Fruit fly (Drosophila melanogaster) whole organism, pupa: Measurements from ENCODE around the gene CG4098.

Source experiments
- CG10348 ChIP-seq: fragments of 200-800 bp; sonication (Bioruptor generic); IDR thresholded peaks from 2 replicates; pipeline ENCODE4 v1.3.6; 2022; ENCODE audit warnings: missing biosample characterization, missing genetic modification characterization
- CG12605 ChIP-seq: fragments of 200-800 bp; sonication (Bioruptor generic); IDR thresholded peaks from 2 replicates; pipeline ENCODE4 v1.3.6; 2022; ENCODE audit warnings: missing biosample characterization, missing genetic modification characterization
- CG13204 ChIP-seq: fragments of 200-800 bp; sonication (Bioruptor generic); optimal IDR thresholded peaks from 2 replicates; lab custom pipeline; 2018; ENCODE audit warnings: missing biosample characterization, mild to moderate bottlenecking, missing genetic modification characterization, moderate library complexity
- CG14655 ChIP-seq: fragments of 200-800 bp; sonication (Bioruptor generic); optimal IDR thresholded peaks from 3 replicates; lab custom pipeline; 2017; ENCODE audit warnings: mild to moderate bottlenecking, missing biosample characterization, missing genetic modification reagents, missing genetic modification characterization
- CG15710 ChIP-seq: fragments of 200-800 bp; sonication (Bioruptor generic); optimal IDR thresholded peaks from 2 replicates; lab custom pipeline; 2018; ENCODE audit warnings: missing biosample characterization, mild to moderate bottlenecking, missing genetic modification characterization, moderate library complexity
- CG17806 ChIP-seq: fragments of 200-800 bp; sonication (Bioruptor generic); optimal IDR thresholded peaks from 2 replicates; lab custom pipeline; 2018; ENCODE audit warnings: missing biosample characterization, mild to moderate bottlenecking, missing genetic modification characterization, moderate library complexity
- CG32121 ChIP-seq: fragments of 200-800 bp; sonication (Bioruptor generic); IDR thresholded peaks from 2 replicates; pipeline ENCODE4 v1.3.6; 2022; ENCODE audit warnings: missing biosample characterization, missing genetic modification characterization
- CG34367 ChIP-seq: fragments of 200-800 bp; sonication (Bioruptor generic); optimal IDR thresholded peaks from 2 replicates; lab custom pipeline; 2018; ENCODE audit warnings: missing biosample characterization, mild to moderate bottlenecking, missing genetic modification characterization
- CG4496 ChIP-seq: fragments of 200-800 bp; sonication (Bioruptor generic); IDR thresholded peaks from 3 replicates; pipeline ENCODE4 v1.3.6; 2022; ENCODE audit warnings: missing biosample characterization, missing genetic modification characterization
- CG8159 ChIP-seq: fragments of 200-800 bp; sonication (Bioruptor generic); optimal IDR thresholded peaks from 3 replicates; lab custom pipeline; 2018; ENCODE audit warnings: missing biosample characterization, mild to moderate bottlenecking, missing genetic modification characterization, moderate library complexity
- CG8301 ChIP-seq: fragments of 200-800 bp; sonication (Bioruptor generic); optimal IDR thresholded peaks from 2 replicates; lab custom pipeline; 2018; ENCODE audit warnings: missing biosample characterization, mild to moderate bottlenecking, missing genetic modification characterization
- CG9948 ChIP-seq: fragments of 200-800 bp; sonication (Bioruptor generic); optimal IDR thresholded peaks from 2 replicates; lab custom pipeline; 2018; ENCODE audit warnings: missing biosample characterization, mild to moderate bottlenecking, missing genetic modification characterization, moderate library complexity
- D1 ChIP-seq: fragments of 200-800 bp; sonication (Bioruptor generic); optimal IDR thresholded peaks from 2 replicates; lab custom pipeline; 2018; ENCODE audit warnings: missing biosample characterization, mild to moderate bottlenecking, missing genetic modification characterization, moderate library complexity
- EcR ChIP-seq: fragments of 200-800 bp; sonication (Bioruptor generic); optimal IDR thresholded peaks from 3 replicates; lab custom pipeline; 2019; ENCODE audit warnings: missing biosample characterization, missing genetic modification characterization, mild to moderate bottlenecking, moderate library complexity, missing genetic modification reagents
- Ets98B ChIP-seq: fragments of 200-800 bp; sonication (Bioruptor generic); IDR thresholded peaks from 2 replicates; pipeline ENCODE4 v1.3.6; 2022; ENCODE audit warnings: missing biosample characterization, missing genetic modification characterization
- Pif1A ChIP-seq: fragments of 200-800 bp; sonication (Bioruptor generic); optimal IDR thresholded peaks from 3 replicates; lab custom pipeline; 2016; ENCODE audit warnings: missing biosample characterization, missing genetic modification characterization
- Pif1B ChIP-seq: fragments of 200-800 bp; sonication (Bioruptor generic); optimal IDR thresholded peaks from 3 replicates; lab custom pipeline; 2016; ENCODE audit warnings: missing biosample characterization, missing genetic modification characterization
- Snoo ChIP-seq: fragments of 200-800 bp; sonication (Bioruptor generic); optimal IDR thresholded peaks from 3 replicates; lab custom pipeline; 2017; ENCODE audit warnings: missing biosample characterization, mild to moderate bottlenecking, missing genetic modification characterization, inconsistent platforms
- fd96Ca ChIP-seq: fragments of 200-800 bp; sonication (Bioruptor generic); IDR thresholded peaks from 3 replicates; pipeline ENCODE4 v1.3.6; 2022; ENCODE audit warnings: missing biosample characterization, missing genetic modification characterization
- gl ChIP-seq: fragments of 200-800 bp; sonication (Bioruptor generic); optimal IDR thresholded peaks from 2 replicates; lab custom pipeline; 2018; ENCODE audit warnings: missing biosample characterization, mild to moderate bottlenecking, missing genetic modification characterization
- rn ChIP-seq: fragments of 200-800 bp; sonication (Bioruptor generic); IDR thresholded peaks from 2 replicates; pipeline ENCODE4 v1.3.6; 2022; ENCODE audit warnings: missing biosample characterization, missing genetic modification characterization

The CG4098 gene

dm6 chr3L:16647578-16648113 is 38.5 kb upstream of the CG4098 start, which contains the start of gene Abl:
Gene Abl (minus strand): TSS chr3L:16647882.
- TF ChIP-seq CG8159 (tag; lab: Kevin White, UChicago), result peak; percentile 42
- peak; percentile 72 for TF ChIP-seq CG12605 (GFP tag; lab: Robert Waterston, UW)
- TF ChIP-seq fd96Ca (GFP tag; lab: Robert Waterston, UW), result no peak
- TF ChIP-seq CG34367, result no peak
- TF ChIP-seq Ets98B, result peak; percentile 65
- peak; percentile 38 for TF ChIP-seq gl (tag; lab: Kevin White, UChicago)
- TF ChIP-seq Snoo (tag; lab: Kevin White, UChicago), result peak; percentile 28
- TF ChIP-seq CG32121 (GFP tag; lab: Robert Waterston, UW), result peak; percentile 29; the same call in 1 of the 2 replicates
- peak; percentile 47 for TF ChIP-seq CG13204
- TF ChIP-seq rn (GFP tag; lab: Robert Waterston, UW), result no peak
- TF ChIP-seq EcR, result peak; percentile 33
- no peak for TF ChIP-seq CG10348 (GFP tag; lab: Robert Waterston, UW)
- peak; percentile 29 for TF ChIP-seq CG14655 (GFP tag; lab: Kevin White, UChicago)
- no peak for TF ChIP-seq CG9948
- peak; percentile 20 for TF ChIP-seq D1 (tag; lab: Kevin White, UChicago)
- TF ChIP-seq Pif1B (GFP tag; lab: Kevin White, UChicago), result no peak
- TF ChIP-seq Pif1A (GFP tag; lab: Kevin White, UChicago), result no peak
- TF ChIP-seq CG17806 (tag; lab: Kevin White, UChicago), result no peak
- 0 out of 3 replicates have a peak, but pooled peaks have one; percentile 30 for TF ChIP-seq CG4496 (GFP tag; lab: Robert Waterston, UW)
- TF ChIP-seq, all 21 proteins: peak for 11

dm6 chr3L:16646865-16647459 is 37.8 kb upstream of the CG4098 start:
- peak; percentile 37; the same call in 1 of the 2 replicates for TF ChIP-seq CG32121 (GFP tag; lab: Robert Waterston, UW)
- TF ChIP-seq fd96Ca (GFP tag; lab: Robert Waterston, UW), result peak; percentile 62; the same call in 1 of the 3 replicates
- 0 out of 2 replicates have a peak, but pooled peaks have one; percentile 3 for TF ChIP-seq rn (GFP tag; lab: Robert Waterston, UW)
- TF ChIP-seq CG9948, result no peak
- peak; percentile 31; the same call in 1 of the 3 replicates for TF ChIP-seq CG4496 (GFP tag; lab: Robert Waterston, UW)
- TF ChIP-seq CG15710 (tag; lab: Kevin White, UChicago), result no peak
- TF ChIP-seq CG13204, result peak; percentile 28
- no peak for TF ChIP-seq CG34367
- no peak for TF ChIP-seq CG10348 (GFP tag; lab: Robert Waterston, UW)
- TF ChIP-seq Ets98B, result no peak
- no peak for TF ChIP-seq Pif1B (GFP tag; lab: Kevin White, UChicago)
- TF ChIP-seq, all 21 proteins: peak for 5

- TF ChIP-seq Pif1A (GFP tag; lab: Kevin White, UChicago) (no peak), fd96Ca (GFP tag; lab: Robert Waterston, UW) (no peak), D1 (tag; lab: Kevin White, UChicago) (no peak), CG34367 (no peak), CG14655 (GFP tag; lab: Kevin White, UChicago) (no peak), Snoo (tag; lab: Kevin White, UChicago) (no peak), rn (GFP tag; lab: Robert Waterston, UW) (no peak), gl (tag; lab: Kevin White, UChicago) (no peak), CG9948 (no peak), CG15710 (tag; lab: Kevin White, UChicago) (no peak), CG12605 (GFP tag; lab: Robert Waterston, UW) (no peak), Pif1B (GFP tag; lab: Kevin White, UChicago) (no peak), CG10348 (GFP tag; lab: Robert Waterston, UW) (no peak), Ets98B (no peak)
These were observed 36.3 kb upstream of the CG4098 start for dm6 chr3L:16645323-16645982.

dm6 chr3L:16644505-16644904 is 35.4 kb upstream of the CG4098 start:
- TF ChIP-seq CG8159 (tag; lab: Kevin White, UChicago), result no peak
- peak; percentile 22 for TF ChIP-seq EcR
- TF ChIP-seq CG9948, result no peak
- TF ChIP-seq CG4496 (GFP tag; lab: Robert Waterston, UW), result no peak
- TF ChIP-seq CG8301 (tag; lab: Kevin White, UChicago), result no peak
- TF ChIP-seq CG13204, result no peak

dm6 chr3L:16642954-16643353 is 33.8 kb upstream of the CG4098 start:
- peak; percentile 33; the same call in 1 of the 2 replicates for TF ChIP-seq Ets98B
- no peak for TF ChIP-seq Snoo (tag; lab: Kevin White, UChicago)
- TF ChIP-seq CG4496 (GFP tag; lab: Robert Waterston, UW), result peak; percentile 68; the same call in 2 of the 3 replicates
- peak; percentile 22 for TF ChIP-seq CG17806 (tag; lab: Kevin White, UChicago)
- TF ChIP-seq CG15710 (tag; lab: Kevin White, UChicago), result no peak
- TF ChIP-seq Pif1B (GFP tag; lab: Kevin White, UChicago), result no peak
- peak; percentile 71 for TF ChIP-seq CG14655 (GFP tag; lab: Kevin White, UChicago)
- no peak for TF ChIP-seq CG12605 (GFP tag; lab: Robert Waterston, UW)
- TF ChIP-seq Pif1A (GFP tag; lab: Kevin White, UChicago), result peak; percentile 58
- peak; percentile 62 for TF ChIP-seq CG8159 (tag; lab: Kevin White, UChicago)
- no peak for TF ChIP-seq CG34367
- peak; percentile 78 for TF ChIP-seq CG8301 (tag; lab: Kevin White, UChicago)
- peak; percentile 75 for TF ChIP-seq CG9948
- TF ChIP-seq CG32121 (GFP tag; lab: Robert Waterston, UW), result peak; percentile 64; the same call in 1 of the 2 replicates
- peak; percentile 24 for TF ChIP-seq D1 (tag; lab: Kevin White, UChicago)
- no peak for TF ChIP-seq EcR
- TF ChIP-seq rn (GFP tag; lab: Robert Waterston, UW), result no peak
- no peak for TF ChIP-seq CG13204
- TF ChIP-seq fd96Ca (GFP tag; lab: Robert Waterston, UW), result peak; percentile 43; the same call in 1 of the 3 replicates
- TF ChIP-seq CG10348 (GFP tag; lab: Robert Waterston, UW), result no peak
- TF ChIP-seq gl (tag; lab: Kevin White, UChicago), result no peak
